Fruit fly (Drosophila melanogaster): Measurements from ENCODE around the gene lmgB.

DNA sequence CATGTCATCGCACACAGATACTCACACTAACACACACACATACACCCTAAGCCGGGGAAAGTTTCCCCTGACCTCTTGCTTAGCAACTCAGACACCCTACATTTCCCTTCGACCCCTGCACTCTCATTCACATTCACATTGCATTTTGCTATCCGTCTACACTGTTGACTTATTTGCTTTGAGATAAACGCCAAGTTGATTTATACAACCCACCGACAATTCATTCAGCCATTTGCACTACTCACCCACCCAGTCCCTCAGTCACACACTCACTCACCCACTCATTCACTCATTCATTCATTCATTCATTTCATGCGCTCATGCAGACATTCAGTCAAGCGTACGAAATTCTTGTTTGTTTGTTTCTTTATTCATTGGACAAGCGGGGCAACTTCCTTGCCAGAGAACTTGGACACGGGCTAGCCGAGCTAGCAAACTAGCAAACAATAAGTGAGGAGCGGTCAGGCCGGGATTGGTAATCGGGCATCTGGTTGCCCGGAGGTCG, 48.1 kb upstream of the lmgB start:
- no peak for TF ChIP-seq rn (GFP tag; IDR thresholded peaks at IDR 0.05)
- no peak for TF ChIP-seq EcR (GFP tag; optimal IDR thresholded peaks at IDR 0.05)
- TF ChIP-seq Ets98B (GFP tag; IDR thresholded peaks at IDR 0.05), result no peak
- TF ChIP-seq fd96Ca (GFP tag; IDR thresholded peaks at IDR 0.05), result no peak

All from whole organism, pupa.